Worm (Caenorhabditis elegans) whole organism, early embryonic: ENCODE measurements around the gene acsd-1.

ENCODE experiments used
- F13C5.2 ChIP-seq: sonication (generic microtip); optimal IDR thresholded peaks from 2 replicates; lab custom pipeline; 2017; ENCODE audit warnings: mild to moderate bottlenecking, missing genetic modification characterization, inconsistent platforms, missing compliant biosample characterization
- ama-1 ChIP-seq: fragments of 150-350 bp; optimal IDR thresholded peaks from 2 replicates; lab custom pipeline; 2014
- ceh-36 ChIP-seq: sonication (generic microtip); optimal IDR thresholded peaks from 2 replicates; lab custom pipeline; 2016; ENCODE audit warnings: missing genetic modification characterization, inconsistent platforms, missing compliant biosample characterization
- ets-7 ChIP-seq: sonication (generic microtip); optimal IDR thresholded peaks from 2 replicates; lab custom pipeline; 2016; ENCODE audit warnings: missing genotype, missing genetic modification characterization, missing compliant biosample characterization
- flt-1 ChIP-seq: fragments of 200-800 bp; sonication (Bioruptor generic); IDR thresholded peaks from 2 replicates; pipeline ENCODE4 v1.3.6; 2022; ENCODE audit warnings: missing genetic modification characterization, missing compliant biosample characterization
- hmbx-1 ChIP-seq: sonication (generic microtip); optimal IDR thresholded peaks from 2 replicates; lab custom pipeline; 2016; ENCODE audit warnings: mild to moderate bottlenecking, missing genetic modification characterization, missing compliant biosample characterization
- tbx-37 ChIP-seq: fragments of 200-800 bp; sonication (Bioruptor generic); conservative IDR thresholded peaks from 2 replicates; pipeline ENCODE4 v1.3.6; 2022; ENCODE audit warnings: missing genetic modification reagents, missing genetic modification characterization, missing compliant biosample characterization
- tra-4 ChIP-seq: sonication (generic microtip); optimal IDR thresholded peaks from 2 replicates; lab custom pipeline; 2017; ENCODE audit warnings: missing genetic modification characterization, missing compliant biosample characterization

DNA sequence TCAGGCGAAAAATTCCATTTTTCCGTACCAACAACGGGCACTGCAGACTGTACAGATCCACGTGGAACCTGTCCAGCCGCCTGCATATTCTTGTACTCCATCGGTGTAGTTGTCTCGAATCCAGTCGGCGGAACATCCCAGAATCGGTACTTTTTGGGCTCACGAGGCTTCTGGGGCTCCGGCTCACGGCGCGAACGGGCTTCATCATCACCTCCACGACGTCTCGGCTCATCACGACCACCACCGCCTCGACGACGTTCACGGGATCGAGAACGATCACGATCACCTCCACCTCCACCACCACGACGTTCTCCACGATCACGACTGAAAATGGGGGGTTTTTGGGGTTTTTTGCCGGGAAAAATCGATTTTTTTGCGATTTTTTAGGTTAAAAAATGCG, 42.1 kb upstream of the acsd-1 start:
- no peak for TF ChIP-seq hmbx-1 (tag; lab: Kevin White, UChicago)
- no peak for TF ChIP-seq flt-1 (GFP tag; lab: Robert Waterston, UW)
- TF ChIP-seq tbx-37 (GFP tag; lab: Robert Waterston, UW), result no peak
- no peak for TF ChIP-seq ama-1 (lab: Kevin White, UChicago)
- no peak for TF ChIP-seq F13C5.2 (tag; lab: Kevin White, UChicago)
- no peak for TF ChIP-seq ceh-36 (tag; lab: Kevin White, UChicago)
- no peak for TF ChIP-seq tra-4
- no peak for TF ChIP-seq ets-7 (tag; lab: Kevin White, UChicago)
